Fruit fly (Drosophila melanogaster): ENCODE measurements around the gene CG9886.

Gene CG9886

DNA sequence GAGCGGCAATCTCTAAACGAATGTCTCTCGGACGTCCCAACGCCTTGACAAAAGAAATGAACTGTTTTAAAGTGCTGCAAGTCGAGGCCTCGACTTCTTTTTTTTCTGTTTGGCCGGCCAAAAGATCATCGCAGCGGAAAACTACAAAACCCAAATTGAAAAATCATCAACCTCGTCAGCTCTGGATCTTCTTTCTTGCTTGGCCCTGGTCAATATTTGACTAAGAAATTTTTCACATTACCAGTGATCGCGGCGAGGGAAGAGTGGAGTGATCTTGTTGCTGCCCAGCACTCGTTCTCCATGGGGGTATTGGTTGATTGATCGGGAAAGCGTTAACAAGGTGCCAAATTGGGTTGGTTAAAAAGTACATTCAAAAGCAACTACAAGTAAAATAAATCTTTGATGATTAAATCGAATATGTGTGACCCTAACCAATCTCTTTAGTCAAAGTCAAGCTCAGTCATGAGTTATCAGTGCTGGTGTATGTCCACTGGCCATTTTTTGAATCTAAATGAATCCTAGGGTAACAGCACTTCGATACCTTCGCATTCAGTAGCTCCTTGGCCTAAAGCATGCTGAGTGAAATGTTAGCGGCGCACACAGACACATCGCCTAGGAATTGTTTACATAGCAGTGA is 18.1 kb downstream of the CG9886 start:
- TF ChIP-seq Crg-1 (GFP tag; optimal IDR thresholded peaks at IDR 0.05) (no peak), CG7101 (tag; optimal IDR thresholded peaks at IDR 0.05) (no peak), kay (GFP tag; ENCODE audit: borderline replicate concordance) (no peak), Mnt (GFP tag; optimal IDR thresholded peaks at IDR 0.05) (no peak), cnc (optimal IDR thresholded peaks at IDR 0.05) (no peak), CG33017 (tag; optimal IDR thresholded peaks at IDR 0.05) (no peak), tj (GFP tag; optimal IDR thresholded peaks at IDR 0.05) (no peak), toe (GFP tag; optimal IDR thresholded peaks at IDR 0.05) (no peak)

DNA sequence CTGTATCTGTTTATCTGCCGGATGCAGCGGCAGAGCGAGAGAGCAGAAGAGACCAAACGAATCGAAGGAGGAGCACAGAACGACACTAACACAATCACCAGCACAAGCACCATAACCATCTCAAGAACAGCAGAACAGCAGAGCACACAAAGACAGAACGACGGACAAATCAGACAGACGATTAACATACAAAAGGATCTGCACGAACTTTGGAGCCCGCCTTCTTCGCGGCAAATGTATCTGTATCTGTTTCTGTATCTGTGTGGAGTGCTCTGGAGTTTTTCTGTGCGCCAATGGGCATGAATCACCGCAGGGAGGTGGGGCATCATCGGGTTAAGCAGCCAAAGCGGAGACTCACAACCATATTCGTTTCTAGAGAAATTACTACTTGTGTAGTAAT is 27.9 kb downstream of the CG9886 start:
- TF ChIP-seq cnc (optimal IDR thresholded peaks at IDR 0.05), result no peak
- no peak for TF ChIP-seq Crg-1 (GFP tag; optimal IDR thresholded peaks at IDR 0.05)
- TF ChIP-seq tj (GFP tag; optimal IDR thresholded peaks at IDR 0.05), result no peak
- TF ChIP-seq CG5204 (GFP tag; optimal IDR thresholded peaks at IDR 0.05), result no peak
- no peak for TF ChIP-seq CG14711 (tag; optimal IDR thresholded peaks at IDR 0.05)
- no peak for TF ChIP-seq Mnt (GFP tag; optimal IDR thresholded peaks at IDR 0.05)
- TF ChIP-seq Clk (GFP tag; optimal IDR thresholded peaks at IDR 0.05), result no peak
- no peak for TF ChIP-seq Hr96 (GFP tag; optimal IDR thresholded peaks at IDR 0.05)
- TF ChIP-seq CG1620 (GFP tag; optimal IDR thresholded peaks at IDR 0.05), result no peak
- no peak for TF ChIP-seq bab1 (GFP tag; optimal IDR thresholded peaks at IDR 0.05)
- no peak for TF ChIP-seq kay (GFP tag; ENCODE audit: borderline replicate concordance)
- TF ChIP-seq CG11617 (GFP tag; optimal IDR thresholded peaks at IDR 0.05), result no peak
- no peak for TF ChIP-seq toe (GFP tag; optimal IDR thresholded peaks at IDR 0.05)
- no peak for TF ChIP-seq CG7101 (tag; optimal IDR thresholded peaks at IDR 0.05)

DNA sequence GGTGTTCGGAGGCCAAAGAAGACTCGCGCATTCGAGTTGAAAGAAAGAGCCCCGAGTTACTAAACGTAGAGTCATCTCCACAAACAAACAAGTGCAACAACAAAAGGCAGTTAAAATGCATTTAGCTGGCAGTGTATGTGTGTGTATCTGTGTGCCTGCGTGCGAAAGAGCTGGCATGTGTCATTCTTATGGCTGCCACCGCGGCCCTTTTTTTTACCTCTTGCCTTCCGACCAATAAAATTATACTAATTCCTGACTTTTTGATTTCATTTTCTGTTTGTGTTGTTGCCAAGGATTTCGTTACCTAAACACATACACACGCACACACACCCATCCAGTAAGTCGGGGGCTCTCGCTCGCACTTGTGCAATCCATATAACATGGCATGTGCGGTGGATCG is 29.0 kb downstream of the CG9886 start:
- TF ChIP-seq CG7101 (tag; optimal IDR thresholded peaks at IDR 0.05), result no peak
- TF ChIP-seq tj (GFP tag; optimal IDR thresholded peaks at IDR 0.05), result no peak
- TF ChIP-seq CG1620 (GFP tag; optimal IDR thresholded peaks at IDR 0.05), result no peak
- TF ChIP-seq Clk (GFP tag; optimal IDR thresholded peaks at IDR 0.05), result no peak
- TF ChIP-seq Crg-1 (GFP tag; optimal IDR thresholded peaks at IDR 0.05), result no peak
- TF ChIP-seq cnc (optimal IDR thresholded peaks at IDR 0.05), result no peak
- TF ChIP-seq CG12768 (GFP tag; optimal IDR thresholded peaks at IDR 0.05), result no peak
- TF ChIP-seq Hr96 (GFP tag; optimal IDR thresholded peaks at IDR 0.05), result no peak
- no peak for TF ChIP-seq bab1 (GFP tag; optimal IDR thresholded peaks at IDR 0.05)
- no peak for TF ChIP-seq CG7045 (GFP tag; optimal IDR thresholded peaks at IDR 0.05)
- TF ChIP-seq kay (GFP tag; ENCODE audit: borderline replicate concordance), result no peak
- no peak for TF ChIP-seq toe (GFP tag; optimal IDR thresholded peaks at IDR 0.05)
- no peak for TF ChIP-seq Mnt (GFP tag; optimal IDR thresholded peaks at IDR 0.05)
- no peak for TF ChIP-seq ovo (GFP tag; optimal IDR thresholded peaks at IDR 0.05)

DNA sequence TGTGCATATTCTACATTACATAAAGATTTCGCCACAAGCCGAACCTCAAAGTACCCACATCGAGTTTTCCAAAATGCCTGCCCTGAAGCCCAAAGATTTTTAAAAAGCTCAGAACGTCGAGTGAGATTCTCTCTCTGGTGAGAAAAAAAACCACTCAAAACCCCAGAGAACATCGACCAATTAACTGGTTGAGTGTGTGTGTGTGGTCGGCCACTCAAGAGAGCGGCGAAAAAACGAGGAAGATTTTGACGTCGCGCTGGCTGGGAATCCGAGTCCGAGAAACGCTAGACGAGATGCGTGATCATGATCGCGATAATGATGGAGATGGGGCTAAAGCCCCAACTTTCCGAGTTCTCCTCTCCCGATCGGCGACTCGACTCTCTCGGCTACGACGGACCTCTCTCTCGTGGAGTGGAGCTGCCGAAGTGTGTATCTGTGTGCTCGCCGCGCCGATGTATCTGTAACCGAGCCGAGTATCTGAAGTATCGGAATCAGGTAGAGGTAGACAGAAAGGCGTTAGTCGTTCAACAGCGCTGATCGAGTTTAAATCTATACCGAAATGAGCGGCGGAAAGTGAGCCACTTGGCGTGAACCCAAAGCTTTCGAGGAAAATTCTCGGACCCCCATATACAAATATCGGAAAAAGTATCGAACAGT is 30.2 kb downstream of the CG9886 start:
- TF ChIP-seq CG12768 (GFP tag; optimal IDR thresholded peaks at IDR 0.05) (no peak), Crg-1 (GFP tag; optimal IDR thresholded peaks at IDR 0.05) (no peak), CG33017 (tag; optimal IDR thresholded peaks at IDR 0.05) (no peak), kay (GFP tag; ENCODE audit: borderline replicate concordance) (no peak), CG7101 (tag; optimal IDR thresholded peaks at IDR 0.05) (no peak), CG14711 (tag; optimal IDR thresholded peaks at IDR 0.05) (no peak), CG11617 (GFP tag; optimal IDR thresholded peaks at IDR 0.05) (no peak), Mnt (GFP tag; optimal IDR thresholded peaks at IDR 0.05) (no peak), CG5204 (GFP tag; optimal IDR thresholded peaks at IDR 0.05) (no peak), cnc (optimal IDR thresholded peaks at IDR 0.05) (no peak), toe (GFP tag; optimal IDR thresholded peaks at IDR 0.05) (no peak), tj (GFP tag; optimal IDR thresholded peaks at IDR 0.05) (no peak), Hr96 (GFP tag; optimal IDR thresholded peaks at IDR 0.05) (no peak), pad (GFP tag; optimal IDR thresholded peaks at IDR 0.05) (no peak), CG1620 (GFP tag; optimal IDR thresholded peaks at IDR 0.05) (no peak), CG7045 (GFP tag; optimal IDR thresholded peaks at IDR 0.05) (no peak)

DNA sequence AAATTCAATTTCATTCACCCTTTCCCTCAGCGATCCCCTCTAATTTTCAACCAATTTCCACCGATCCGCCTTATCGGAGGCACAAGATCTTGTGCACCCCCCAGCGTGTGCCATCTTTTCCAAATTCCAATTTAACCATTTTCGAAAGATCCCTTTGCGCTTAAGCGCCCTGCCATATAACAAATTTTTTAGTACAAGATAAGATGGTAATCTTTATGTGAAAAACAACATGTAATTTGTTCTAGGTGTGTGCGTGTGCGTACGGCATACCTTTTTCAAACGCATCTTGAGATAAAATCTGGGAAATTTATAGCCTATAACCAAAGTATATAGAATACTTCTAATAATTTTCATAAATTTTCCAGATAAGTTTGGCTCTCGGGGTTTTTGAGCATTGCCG is 33.2 kb downstream of the CG9886 start:
- no peak for TF ChIP-seq kay (GFP tag; ENCODE audit: borderline replicate concordance)
- TF ChIP-seq Clk (GFP tag; optimal IDR thresholded peaks at IDR 0.05), result no peak
- TF ChIP-seq Hr96 (GFP tag; optimal IDR thresholded peaks at IDR 0.05), result no peak
- TF ChIP-seq tj (GFP tag; optimal IDR thresholded peaks at IDR 0.05), result no peak
- no peak for TF ChIP-seq bab1 (GFP tag; optimal IDR thresholded peaks at IDR 0.05)
- TF ChIP-seq CG33017 (tag; optimal IDR thresholded peaks at IDR 0.05), result no peak
- TF ChIP-seq Mnt (GFP tag; optimal IDR thresholded peaks at IDR 0.05), result no peak
- TF ChIP-seq CG1620 (GFP tag; optimal IDR thresholded peaks at IDR 0.05), result no peak
- no peak for TF ChIP-seq CG7045 (GFP tag; optimal IDR thresholded peaks at IDR 0.05)
- no peak for TF ChIP-seq CG5204 (GFP tag; optimal IDR thresholded peaks at IDR 0.05)
- TF ChIP-seq CG11617 (GFP tag; optimal IDR thresholded peaks at IDR 0.05), result no peak
- TF ChIP-seq CG7101 (tag; optimal IDR thresholded peaks at IDR 0.05), result no peak
- TF ChIP-seq cic (GFP tag; optimal IDR thresholded peaks at IDR 0.05), result no peak
- TF ChIP-seq CG12768 (GFP tag; optimal IDR thresholded peaks at IDR 0.05), result no peak
- no peak for TF ChIP-seq toe (GFP tag; optimal IDR thresholded peaks at IDR 0.05)
- no peak for TF ChIP-seq CG14711 (tag; optimal IDR thresholded peaks at IDR 0.05)
- no peak for TF ChIP-seq pad (GFP tag; optimal IDR thresholded peaks at IDR 0.05)
- no peak for TF ChIP-seq Crg-1 (GFP tag; optimal IDR thresholded peaks at IDR 0.05)
- TF ChIP-seq cnc (optimal IDR thresholded peaks at IDR 0.05), result no peak
- TF ChIP-seq ovo (GFP tag; optimal IDR thresholded peaks at IDR 0.05), result no peak

DNA sequence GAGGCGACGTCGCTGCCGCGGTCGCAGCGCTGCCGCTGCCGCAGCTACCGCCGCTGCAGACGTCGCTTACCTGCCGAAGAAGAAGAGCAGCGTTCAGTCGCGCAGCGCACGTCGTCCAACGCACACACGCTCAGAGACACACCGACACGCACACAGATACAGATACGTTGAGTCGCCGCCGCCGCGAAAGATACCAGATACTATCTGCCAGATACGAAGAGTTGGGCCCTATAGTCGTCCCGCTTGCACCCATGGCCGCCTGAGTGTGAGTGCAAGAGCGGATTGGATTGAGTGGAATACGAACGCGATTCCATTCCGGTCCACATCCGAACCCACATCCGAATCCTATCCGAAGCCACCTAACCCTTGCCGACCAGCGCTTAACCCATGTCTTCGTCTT is 34.0 kb downstream of the CG9886 start:
- TF ChIP-seq CG1620 (GFP tag; optimal IDR thresholded peaks at IDR 0.05) (no peak), Crg-1 (GFP tag; optimal IDR thresholded peaks at IDR 0.05) (no peak), cnc (optimal IDR thresholded peaks at IDR 0.05) (no peak), cic (GFP tag; optimal IDR thresholded peaks at IDR 0.05) (no peak), Mnt (GFP tag; optimal IDR thresholded peaks at IDR 0.05) (no peak), toe (GFP tag; optimal IDR thresholded peaks at IDR 0.05) (no peak), Clk (GFP tag; optimal IDR thresholded peaks at IDR 0.05) (no peak), CG7045 (GFP tag; optimal IDR thresholded peaks at IDR 0.05) (no peak), tj (GFP tag; optimal IDR thresholded peaks at IDR 0.05) (no peak), CG7101 (tag; optimal IDR thresholded peaks at IDR 0.05) (no peak), kay (GFP tag; ENCODE audit: borderline replicate concordance) (no peak), CG5204 (GFP tag; optimal IDR thresholded peaks at IDR 0.05) (no peak), CG11617 (GFP tag; optimal IDR thresholded peaks at IDR 0.05) (no peak), pad (GFP tag; optimal IDR thresholded peaks at IDR 0.05) (no peak), ovo (GFP tag; optimal IDR thresholded peaks at IDR 0.05) (no peak), CG14711 (tag; optimal IDR thresholded peaks at IDR 0.05) (no peak)

Measured in whole organism, adult.